Fruit fly (Drosophila melanogaster) whole organism, embryonic: ENCODE measurements around the gene E2f1.

Experiments
- CG13296 ChIP-seq: fragments of 200-800 bp; sonication (Bioruptor generic); optimal IDR thresholded peaks from 3 replicates; lab custom pipeline; 2018; ENCODE audit warnings: missing biosample characterization, mild to moderate bottlenecking, missing genetic modification characterization
- CG4820 ChIP-seq: fragments of 200-800 bp; sonication (Bioruptor generic); optimal IDR thresholded peaks from 3 replicates; lab custom pipeline; 2016; ENCODE audit warnings: missing biosample characterization, missing genetic modification characterization
- Lpt ChIP-seq: fragments of >200 bp; optimal IDR thresholded peaks from 2 replicates; lab custom pipeline; 2018; ENCODE audit warnings: missing biosample characterization, missing genetic modification characterization
- Sin3A ChIP-seq: fragments of >200 bp; optimal IDR thresholded peaks from 2 replicates; lab custom pipeline; 2018
- Vsx1 ChIP-seq: fragments of 200-800 bp; sonication (Bioruptor generic); optimal IDR thresholded peaks from 2 replicates; lab custom pipeline; 2017; ENCODE audit warnings: missing biosample characterization, mild to moderate bottlenecking, missing genetic modification characterization, missing genetic modification reagents

dm6 chr3R:21587480-21588055, 73.1 kb downstream of the E2f1 start:
- TF ChIP-seq Vsx1 (GFP tag; lab: Kevin White, UChicago) = no peak
- no peak for TF ChIP-seq CG13296 (GFP tag; lab: Kevin White, UChicago)
- TF ChIP-seq CG4820 (GFP tag; lab: Kevin White, UChicago) = no peak
- no peak for TF ChIP-seq Sin3A (lab: Kevin White, UChicago)
- TF ChIP-seq Lpt (GFP tag; lab: Kevin White, UChicago) = no peak
